Fruit fly (Drosophila melanogaster): Measurements from ENCODE around the gene Atet.

Atet gene

DNA sequence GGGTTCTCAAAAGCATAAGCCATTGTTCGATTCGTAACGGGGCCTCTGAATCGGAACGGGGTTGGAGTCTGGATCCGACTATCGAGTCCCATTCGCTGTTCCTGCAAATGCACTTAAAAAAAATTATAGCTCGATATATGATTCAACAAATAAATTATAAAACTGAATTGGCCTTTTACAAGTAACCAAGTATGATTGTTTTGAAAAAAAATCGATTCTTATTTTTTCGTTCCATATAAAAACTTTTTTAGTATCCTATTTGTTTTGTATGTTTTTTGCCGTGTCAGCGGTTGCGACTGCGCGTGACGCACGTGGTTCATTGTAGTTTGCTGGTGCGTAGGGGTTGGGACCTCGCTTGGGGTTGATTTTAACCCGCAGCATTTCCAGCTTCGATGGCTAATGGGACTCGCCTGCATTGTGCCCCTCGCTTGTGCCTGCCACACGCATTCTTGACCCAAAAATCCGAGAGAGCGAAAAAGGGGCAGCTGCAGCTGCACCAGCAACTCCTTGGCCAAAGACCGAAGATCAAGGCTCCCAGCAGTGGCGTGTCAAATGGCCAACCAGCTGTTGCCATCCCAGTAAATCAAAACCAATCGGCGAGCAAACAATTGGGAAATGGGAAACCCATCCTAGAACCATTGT is 17.1 kb downstream of the Atet start (continued):
- peak; percentile 68 for TF ChIP-seq Spps (tag; optimal IDR thresholded peaks at IDR 0.05)
- no peak for TF ChIP-seq Dek (tag; optimal IDR thresholded peaks at IDR 0.05)
- no peak for TF ChIP-seq CG10147 (GFP tag; optimal IDR thresholded peaks at IDR 0.05)
- TF ChIP-seq Camta (GFP tag; optimal IDR thresholded peaks at IDR 0.05) = peak; percentile 68
- peak; percentile 40 for TF ChIP-seq D (optimal IDR thresholded peaks at IDR 0.05)
- peak; percentile 77 for TF ChIP-seq D (GFP tag; optimal IDR thresholded peaks at IDR 0.05)
- TF ChIP-seq CG17328 (GFP tag; IDR thresholded peaks at IDR 0.05) = peak; percentile 77
- TF ChIP-seq Sin3A (optimal IDR thresholded peaks at IDR 0.05) = no peak
- TF ChIP-seq CG4404 (GFP tag; IDR thresholded peaks at IDR 0.05) = peak; percentile 94
- no peak for TF ChIP-seq CG9437 (GFP tag; optimal IDR thresholded peaks at IDR 0.05)
- peak; percentile 80 for TF ChIP-seq phol (tag; optimal IDR thresholded peaks at IDR 0.05)
- peak; percentile 95 for TF ChIP-seq CG9727 (GFP tag; optimal IDR thresholded peaks at IDR 0.05)
- TF ChIP-seq CG2120 (GFP tag; optimal IDR thresholded peaks at IDR 0.05) = no peak
- no peak for TF ChIP-seq lbe (GFP tag; optimal IDR thresholded peaks at IDR 0.05)
- no peak for TF ChIP-seq CG16813 (GFP tag; IDR thresholded peaks at IDR 0.05; ENCODE audit: partially characterized antibody)
- peak; percentile 37 for TF ChIP-seq Dad (GFP tag; optimal IDR thresholded peaks at IDR 0.05)
- no peak for TF ChIP-seq tna (GFP tag; IDR thresholded peaks at IDR 0.05; ENCODE audit: partially characterized antibody)
- no peak for TF ChIP-seq Drgx (GFP tag; IDR thresholded peaks at IDR 0.05)
- peak; percentile 70 for TF ChIP-seq tio (GFP tag; optimal IDR thresholded peaks at IDR 0.05)
- no peak for TF ChIP-seq CG14860 (GFP tag; IDR thresholded peaks at IDR 0.05; ENCODE audit: partially characterized antibody)
- no peak for TF ChIP-seq toy (GFP tag; IDR thresholded peaks at IDR 0.05)
- TF ChIP-seq zfh2 (GFP tag; optimal IDR thresholded peaks at IDR 0.05) = no peak
- TF ChIP-seq Gug (GFP tag; IDR thresholded peaks at IDR 0.05) = peak; percentile 18; the same call in 1 of the 4 replicates
- peak; percentile 55 for TF ChIP-seq CG18476 (GFP tag; optimal IDR thresholded peaks at IDR 0.05)
- peak; percentile 67 for TF ChIP-seq CG16863 (GFP tag; optimal IDR thresholded peaks at IDR 0.05)
- no peak for TF ChIP-seq sug (tag; optimal IDR thresholded peaks at IDR 0.05)
- TF ChIP-seq CG8765 (GFP tag; IDR thresholded peaks at IDR 0.05) = peak; percentile 87
- peak; percentile 68 for TF ChIP-seq Max (GFP tag; optimal IDR thresholded peaks at IDR 0.05)
- TF ChIP-seq h (optimal IDR thresholded peaks at IDR 0.05) = no peak
- no peak for TF ChIP-seq Vsx1 (GFP tag; optimal IDR thresholded peaks at IDR 0.05)
- TF ChIP-seq CG13624 (GFP tag; optimal IDR thresholded peaks at IDR 0.05) = peak; percentile 44
- no peak for TF ChIP-seq Lim3 (GFP tag; IDR thresholded peaks at IDR 0.05)
- no peak for TF ChIP-seq cad (GFP tag; optimal IDR thresholded peaks at IDR 0.05)
- TF ChIP-seq HLHmδ (GFP tag; optimal IDR thresholded peaks at IDR 0.05) = peak; percentile 14
- TF ChIP-seq ap (GFP tag; IDR thresholded peaks at IDR 0.05) = no peak
- peak; percentile 42 for TF ChIP-seq CG12104 (GFP tag; optimal IDR thresholded peaks at IDR 0.05)
- TF ChIP-seq zf30C (GFP tag; optimal IDR thresholded peaks at IDR 0.05) = peak; percentile 91
- no peak for TF ChIP-seq BtbVII (GFP tag; optimal IDR thresholded peaks at IDR 0.05)
- peak; percentile 49 for TF ChIP-seq Kr (GFP tag; optimal IDR thresholded peaks at IDR 0.05)
- peak; percentile 45 for TF ChIP-seq kay (GFP tag; optimal IDR thresholded peaks at IDR 0.05)
- no peak for TF ChIP-seq p53 (GFP tag; optimal IDR thresholded peaks at IDR 0.05)
- peak; percentile 41 for TF ChIP-seq CG10654 (GFP tag; optimal IDR thresholded peaks at IDR 0.05)
- peak; percentile 43 for TF ChIP-seq bcd (GFP tag; optimal IDR thresholded peaks at IDR 0.05)
- no peak for TF ChIP-seq ATbp (GFP tag; optimal IDR thresholded peaks at IDR 0.05)
- no peak for TF ChIP-seq CG6683 (GFP tag; optimal IDR thresholded peaks at IDR 0.05)
- TF ChIP-seq sima (GFP tag; optimal IDR thresholded peaks at IDR 0.05) = no peak
- TF ChIP-seq fd96Cb (tag; optimal IDR thresholded peaks at IDR 0.05) = peak; percentile 70
- TF ChIP-seq Taf1 (GFP tag; IDR thresholded peaks at IDR 0.05) = no peak
- no peak for TF ChIP-seq Tbp (GFP tag; optimal IDR thresholded peaks at IDR 0.05)
- no peak for TF ChIP-seq ato (GFP tag; IDR thresholded peaks at IDR 0.05; ENCODE audit: partially characterized antibody)
- TF ChIP-seq CG10321 (GFP tag; IDR thresholded peaks at IDR 0.05) = no peak
- TF ChIP-seq CG18599 (GFP tag; optimal IDR thresholded peaks at IDR 0.05) = peak; percentile 49

Data from whole organism, embryonic.